Worm (Caenorhabditis elegans): Measurements from ENCODE around the gene K02F3.2.

DNA sequence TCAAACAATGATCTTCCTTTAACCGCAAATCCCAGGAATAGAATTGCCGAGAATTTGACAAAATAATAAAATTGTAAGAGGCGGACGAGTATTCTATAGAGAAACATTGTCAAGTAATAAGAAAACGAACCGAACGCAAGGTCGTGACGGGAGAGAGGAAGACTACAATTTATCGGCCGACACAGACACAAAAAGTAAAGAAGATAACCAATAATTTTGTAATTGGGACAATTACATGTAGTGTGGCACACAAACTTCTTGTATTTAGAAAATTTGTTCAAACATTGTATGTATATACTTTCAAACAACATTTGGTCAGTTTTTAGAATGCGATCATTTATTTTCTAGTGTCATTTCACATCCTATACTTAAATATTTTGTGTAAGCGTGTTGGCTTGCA lies 13.7 kb upstream of the K02F3.2 start, which contains the start of gene ceeh-1:
- TF ChIP-seq nhr-6 (tag; optimal IDR thresholded peaks at IDR 0.05) (no peak), nhr-237 (tag; optimal IDR thresholded peaks at IDR 0.05) (no peak), F49E8.2 (tag; optimal IDR thresholded peaks at IDR 0.05; ENCODE audit: borderline replicate concordance) (no peak), zfp-2 (tag; optimal IDR thresholded peaks at IDR 0.05) (no peak), F26F4.8 (GFP tag; conservative IDR thresholded peaks at IDR 0.05) (no peak), ZK546.5 (tag; optimal IDR thresholded peaks at IDR 0.05) (no peak), nhr-11 (tag; optimal IDR thresholded peaks at IDR 0.05) (no peak), lim-7 (GFP tag; IDR thresholded peaks at IDR 0.05) (no peak), ctbp-1 (GFP tag; IDR thresholded peaks at IDR 0.05) (no peak), lin-39 (tag; optimal IDR thresholded peaks at IDR 0.05) (no peak)
